Worm (Caenorhabditis elegans) whole organism, young adult: ENCODE data around the gene M03F8.7.

Experiments
- C06A6.2 ChIP-seq: fragments of 200-800 bp; sonication (Bioruptor generic); conservative IDR thresholded peaks from 2 replicates; pipeline ENCODE4 v1.3.6; 2022; ENCODE audit warnings: missing genetic modification characterization, missing compliant biosample characterization
- F10E7.11 ChIP-seq: sonication (generic microtip); optimal IDR thresholded peaks from 2 replicates; lab custom pipeline; 2017; ENCODE audit warnings: mild to moderate bottlenecking, missing genetic modification characterization, moderate library complexity, missing compliant biosample characterization
- F22D6.2 ChIP-seq: sonication (generic microtip); optimal IDR thresholded peaks from 2 replicates; lab custom pipeline; 2016; ENCODE audit warnings: mild to moderate bottlenecking, missing genetic modification characterization, missing compliant biosample characterization
- F23B12.7 ChIP-seq: sonication (generic microtip); optimal IDR thresholded peaks from 2 replicates; lab custom pipeline; 2017; ENCODE audit warnings: missing genetic modification characterization, mild to moderate bottlenecking, missing compliant biosample characterization, antibody characterized with exemption, moderate library complexity; ENCODE audit not compliant: insufficient read depth
- F33H1.4 ChIP-seq: fragments of 200-800 bp; sonication (Bioruptor generic); IDR thresholded peaks from 2 replicates; pipeline ENCODE4 v1.3.6; 2022; ENCODE audit warnings: missing genetic modification reagents, missing genetic modification characterization, missing compliant biosample characterization
- F57C9.4 ChIP-seq: sonication (generic microtip); optimal IDR thresholded peaks from 2 replicates; lab custom pipeline; 2017; ENCODE audit warnings: mild to moderate bottlenecking, missing genetic modification characterization, missing compliant biosample characterization
- T26A5.8 ChIP-seq: sonication (generic microtip); optimal IDR thresholded peaks from 2 replicates; lab custom pipeline; 2016; ENCODE audit warnings: missing genetic modification characterization, missing compliant biosample characterization
- Y67H2A.10 ChIP-seq: fragments of 200-800 bp; sonication (Bioruptor generic); conservative IDR thresholded peaks from 2 replicates; pipeline ENCODE4 v1.3.6; 2022; ENCODE audit warnings: missing genetic modification reagents, missing genetic modification characterization, missing compliant biosample characterization
- athp-1 ChIP-seq: sonication (generic microtip); optimal IDR thresholded peaks from 2 replicates; lab custom pipeline; 2017; ENCODE audit warnings: mild to moderate bottlenecking, missing genetic modification characterization, missing compliant biosample characterization
- attf-3 ChIP-seq: fragments of 200-800 bp; sonication (Bioruptor generic); conservative IDR thresholded peaks from 2 replicates; pipeline ENCODE4 v1.3.6; 2022; ENCODE audit warnings: missing genetic modification reagents, missing genetic modification characterization, missing compliant biosample characterization
- bed-2 ChIP-seq: fragments of 200-800 bp; sonication (Bioruptor generic); IDR thresholded peaks from 2 replicates; pipeline ENCODE4 v1.3.6; 2022; ENCODE audit warnings: missing genetic modification reagents, missing genetic modification characterization, missing compliant biosample characterization
- ccch-3 ChIP-seq: fragments of 200-800 bp; sonication (Bioruptor generic); optimal IDR thresholded peaks from 2 replicates; lab custom pipeline; 2018; ENCODE audit warnings: mild to moderate bottlenecking, missing genetic modification characterization, missing compliant biosample characterization
- ceh-100 ChIP-seq: fragments of 200-800 bp; sonication (Bioruptor generic); IDR thresholded peaks from 2 replicates; pipeline ENCODE4 v1.3.6; 2022; ENCODE audit warnings: missing genetic modification reagents, missing genetic modification characterization, missing compliant biosample characterization
- ceh-58 ChIP-seq: fragments of 200-800 bp; sonication (Bioruptor generic); IDR thresholded peaks from 2 replicates; pipeline ENCODE4 v1.3.6; 2022; ENCODE audit warnings: missing genetic modification characterization, missing compliant biosample characterization
- dpff-1 ChIP-seq: sonication (generic microtip); optimal IDR thresholded peaks from 2 replicates; lab custom pipeline; 2017; ENCODE audit warnings: mild to moderate bottlenecking, missing genetic modification characterization, missing compliant biosample characterization
- dpl-1 ChIP-seq: fragments of 150-350 bp; optimal IDR thresholded peaks from 2 replicates; lab custom pipeline; 2014; ENCODE audit warnings: missing biosample characterization, missing genetic modification reagents, missing genetic modification characterization
- efl-1 ChIP-seq: fragments of 150-350 bp; optimal IDR thresholded peaks from 2 replicates; lab custom pipeline; 2014; ENCODE audit warnings: missing biosample characterization, missing genetic modification reagents, missing genetic modification characterization
- egl-18 ChIP-seq: fragments of 200-800 bp; sonication (Bioruptor generic); IDR thresholded peaks from 2 replicates; pipeline ENCODE4 v1.3.6; 2022; ENCODE audit warnings: missing genetic modification reagents, missing genetic modification characterization, missing compliant biosample characterization
- egrh-3 ChIP-seq: fragments of 200-800 bp; sonication (Bioruptor generic); IDR thresholded peaks from 2 replicates; pipeline ENCODE4 v1.3.6; 2022; ENCODE audit warnings: missing genetic modification reagents, missing genetic modification characterization, missing compliant biosample characterization
- ets-4 ChIP-seq: fragments of 200-800 bp; sonication (Bioruptor generic); optimal IDR thresholded peaks from 2 replicates; lab custom pipeline; 2018; ENCODE audit warnings: mild to moderate bottlenecking, missing genetic modification characterization, missing compliant biosample characterization
- lin-35 ChIP-seq, 3 experiments: fragments of 150-350 bp in 2 of 3; sonication (generic microtip) in 1 of 3; optimal IDR thresholded peaks; 2 replicates each; lab custom pipeline; 2014 to 2018; ENCODE audit warnings: missing biosample characterization in 3 of 3, missing genetic modification characterization in 3 of 3, missing genetic modification reagents in 3 of 3
- lin-54 ChIP-seq: fragments of 200-800 bp; sonication (Bioruptor generic); optimal IDR thresholded peaks from 2 replicates; lab custom pipeline; 2018; ENCODE audit warnings: mild to moderate bottlenecking, missing genetic modification characterization, missing compliant biosample characterization
- lsy-27 ChIP-seq: sonication (generic microtip); optimal IDR thresholded peaks from 2 replicates; lab custom pipeline; 2017; ENCODE audit warnings: missing genetic modification characterization, mild to moderate bottlenecking, missing compliant biosample characterization, antibody characterized with exemption, missing genotype, borderline replicate concordance; ENCODE audit not compliant: insufficient read depth
- madf-10 ChIP-seq: sonication (generic microtip); optimal IDR thresholded peaks from 2 replicates; lab custom pipeline; 2016; ENCODE audit warnings: mild to moderate bottlenecking, missing genetic modification characterization, missing compliant biosample characterization
- mes-4 ChIP-seq: sonication (generic microtip); optimal IDR thresholded peaks from 2 replicates; lab custom pipeline; 2016; ENCODE audit warnings: missing genotype, missing genetic modification characterization, missing compliant biosample characterization
- nhr-179 ChIP-seq: sonication (generic microtip); optimal IDR thresholded peaks from 2 replicates; lab custom pipeline; 2016; ENCODE audit warnings: mild to moderate bottlenecking, missing genetic modification characterization, missing compliant biosample characterization
- nhr-80 ChIP-seq: sonication (generic microtip); optimal IDR thresholded peaks from 2 replicates; lab custom pipeline; 2016; ENCODE audit warnings: missing genetic modification characterization, missing compliant biosample characterization
- sea-2 ChIP-seq: fragments of 200-800 bp; sonication (Bioruptor generic); IDR thresholded peaks from 2 replicates; pipeline ENCODE4 v1.3.6; 2022; ENCODE audit warnings: missing genetic modification characterization, missing compliant biosample characterization
- snpc-4 ChIP-seq, 5 experiments: fragments of 150-350 bp in 1 of 5; sonication (generic microtip) in 4 of 5; optimal IDR thresholded peaks; 2 replicates each; lab custom pipeline; 2014 to 2018; ENCODE audit warnings: missing genetic modification characterization in 5 of 5, missing biosample characterization in 3 of 5, antibody characterized with exemption in 2 of 5, mild to moderate bottlenecking in 2 of 5, missing compliant biosample characterization in 2 of 5, missing genotype in 2 of 5, moderate library complexity in 2 of 5, missing genetic modification reagents in 1 of 5
- tbx-9 ChIP-seq: sonication (generic microtip); optimal IDR thresholded peaks from 2 replicates; lab custom pipeline; 2016; ENCODE audit warnings: borderline replicate concordance, missing genetic modification characterization, inconsistent platforms, missing compliant biosample characterization
- xnd-1 ChIP-seq: sonication (generic microtip); optimal IDR thresholded peaks from 2 replicates; lab custom pipeline; 2016; ENCODE audit warnings: missing genotype, missing genetic modification reagents, missing genetic modification characterization, missing compliant biosample characterization
- ztf-25 ChIP-seq: fragments of 200-800 bp; sonication (Bioruptor generic); IDR thresholded peaks from 2 replicates; pipeline ENCODE4 v1.3.6; 2022; ENCODE audit warnings: missing genetic modification reagents, missing genetic modification characterization, missing compliant biosample characterization
- ztf-3 ChIP-seq: fragments of 200-800 bp; sonication (Bioruptor generic); optimal IDR thresholded peaks from 2 replicates; lab custom pipeline; 2018; ENCODE audit warnings: mild to moderate bottlenecking, missing genetic modification characterization, missing compliant biosample characterization

The M03F8.7 gene

DNA sequence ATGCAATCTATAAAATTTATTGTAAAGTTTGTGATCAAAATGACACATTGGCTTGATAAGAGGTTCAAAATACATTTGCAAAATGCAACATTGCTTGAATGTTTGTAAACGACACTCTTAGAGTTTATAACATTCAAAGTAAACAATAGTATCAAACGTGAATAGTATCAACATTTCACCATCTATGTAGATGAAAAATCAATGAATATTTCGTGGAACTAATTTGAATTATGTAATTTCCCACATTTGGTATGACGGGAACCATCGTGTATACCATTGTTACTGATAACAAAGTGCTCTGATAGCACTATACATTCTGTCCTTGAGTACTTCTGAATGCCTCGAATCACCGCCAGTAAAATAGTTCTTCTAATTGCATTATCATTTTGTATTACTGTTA is 6.2 kb upstream of the M03F8.7 start, which contains the start of gene galt-1:
Gene galt-1, plus strand, starts transcription at position 318 of the 400 bp plus-strand sequence.
- peak; percentile 64 for TF ChIP-seq nhr-80 (tag; lab: Kevin White, UChicago)
- TF ChIP-seq ztf-3: no peak
- no peak for TF ChIP-seq Y67H2A.10 (GFP tag; lab: Robert Waterston, UW)
- no peak for TF ChIP-seq F10E7.11
- no peak for TF ChIP-seq athp-1
- TF ChIP-seq ceh-100 (GFP tag; lab: Robert Waterston, UW): no peak
- no peak for TF ChIP-seq F57C9.4 (tag; lab: Kevin White, UChicago)
- no peak for TF ChIP-seq madf-10 (tag; lab: Kevin White, UChicago)
- TF ChIP-seq dpff-1 (tag; lab: Kevin White, UChicago): no peak

DNA sequence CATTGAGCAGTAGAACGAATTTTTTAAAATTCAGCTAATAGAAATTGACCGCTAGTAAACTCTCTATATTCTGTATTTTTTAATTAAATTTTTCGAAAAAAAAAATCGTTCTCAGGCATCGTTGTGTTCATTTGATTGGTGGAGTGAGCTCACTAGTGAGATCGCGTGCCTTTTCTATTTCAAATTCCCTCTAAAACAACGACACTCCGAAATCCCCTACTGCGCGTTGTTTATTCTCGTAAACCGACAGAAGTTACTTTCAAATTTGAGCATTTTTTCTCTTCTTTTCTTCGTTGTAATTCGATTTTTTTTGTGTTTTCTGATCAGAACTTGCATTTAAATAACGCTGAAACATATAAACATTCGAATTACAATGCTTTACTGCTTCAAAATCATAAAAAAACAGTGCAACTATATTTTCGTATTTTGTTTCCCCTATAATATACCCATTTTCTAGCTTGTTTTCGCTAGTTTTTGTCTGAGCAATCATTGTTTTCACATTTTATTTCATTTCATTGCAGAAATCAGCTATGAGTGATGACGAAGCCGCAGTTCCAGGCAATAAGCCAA is 2.8 kb downstream of the M03F8.7 start, which contains the start of gene syf-3:
Gene syf-3, plus strand, starts transcription at position 520 of the 570 bp plus-strand sequence.
- peak; percentile 87 for TF ChIP-seq dpl-1 (GFP tag; lab: Kevin White, UChicago)
- no peak for TF ChIP-seq snpc-4 (GFP tag; optimal IDR thresholded peaks at IDR 0.05; lab: Kevin White, UChicago)
- no peak for TF ChIP-seq snpc-4 (tag; optimal IDR thresholded peaks at IDR 0.05; lab: Kevin White, UChicago)
- TF ChIP-seq efl-1 (GFP tag; lab: Kevin White, UChicago): peak; percentile 83
- TF ChIP-seq attf-3 (GFP tag; lab: Robert Waterston, UW): peak; percentile 98
- TF ChIP-seq lin-54: peak; percentile 96
- no peak for TF ChIP-seq ceh-58 (GFP tag; lab: Robert Waterston, UW)
- TF ChIP-seq lin-35 (GFP tag; optimal IDR thresholded peaks at IDR 0.05; lab: Kevin White, UChicago): peak; percentile 55 to 93 (median 77)

DNA sequence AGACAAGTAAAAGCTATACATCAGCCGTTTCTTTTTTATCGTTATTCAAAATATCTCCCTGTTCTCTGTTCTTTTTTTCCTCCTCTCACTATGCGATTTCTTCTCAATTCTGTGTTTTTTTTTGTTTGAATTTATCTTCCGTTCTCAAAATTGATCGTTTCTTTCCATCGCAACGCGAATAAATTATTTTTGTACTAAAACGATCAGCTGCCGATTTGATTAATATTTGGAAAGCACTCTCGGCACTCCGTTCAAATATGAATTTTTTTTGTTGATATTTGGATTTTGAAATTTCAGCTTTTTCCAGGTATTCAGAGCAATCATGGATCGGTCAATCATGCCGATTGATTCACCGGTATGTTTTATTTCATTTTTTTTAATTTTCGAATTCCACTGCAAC is 6.4 kb downstream of the M03F8.7 start, which contains the start of gene pst-1:
Gene pst-1, plus strand, starts transcription at position 301 of the 400 bp plus-strand sequence.
- TF ChIP-seq tbx-9 (tag; lab: Kevin White, UChicago) (no peak), F22D6.2 (tag; lab: Kevin White, UChicago) (no peak), lin-54 (no peak), egl-18 (GFP tag; lab: Robert Waterston, UW) (no peak), egrh-3 (GFP tag; lab: Robert Waterston, UW) (no peak), ztf-25 (no peak), nhr-179 (tag; lab: Kevin White, UChicago) (no peak), xnd-1 (tag; lab: Kevin White, UChicago) (no peak), ccch-3 (GFP tag; lab: Kevin White, UChicago) (no peak), T26A5.8 (tag; lab: Kevin White, UChicago) (no peak), ceh-100 (GFP tag; lab: Robert Waterston, UW) (no peak), F33H1.4 (GFP tag; lab: Robert Waterston, UW) (no peak), mes-4 (tag; lab: Kevin White, UChicago) (no peak), F23B12.7 (tag; lab: Kevin White, UChicago) (no peak), bed-2 (GFP tag; lab: Robert Waterston, UW) (no peak), C06A6.2 (GFP tag; lab: Robert Waterston, UW) (no peak), lsy-27 (tag; lab: Kevin White, UChicago) (no peak), sea-2 (GFP tag; lab: Robert Waterston, UW) (no peak), ets-4 (GFP tag; lab: Kevin White, UChicago) (no peak)
